Fruit fly (Drosophila melanogaster): ENCODE data around the gene lobo.
A peak's percentile ranks its signal among the peaks of the same experiment; 100 is the strongest.

The lobo gene

DNA sequence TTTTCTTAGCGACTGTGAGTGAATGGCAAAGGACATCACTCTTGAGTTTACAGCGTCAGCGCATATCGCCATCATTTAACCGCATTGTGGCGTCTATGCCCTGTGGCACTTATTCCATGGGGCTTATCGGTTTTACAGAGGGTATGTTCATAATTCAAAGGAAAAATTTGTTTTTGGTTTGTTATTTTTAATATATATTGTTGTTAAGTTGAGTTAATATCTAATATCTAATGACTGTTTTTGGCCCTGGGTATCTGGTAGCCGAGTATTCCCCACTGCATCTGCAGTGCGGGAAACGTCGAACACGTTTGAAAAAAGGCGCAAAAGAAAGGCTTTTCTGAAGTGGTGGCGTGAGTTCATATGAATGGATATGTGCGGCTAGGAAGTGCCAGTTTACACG lies 15.1 kb downstream of the lobo start (continued):
- TF ChIP-seq CG6854 (GFP tag; optimal IDR thresholded peaks at IDR 0.05) = no peak
- peak; percentile 88 for TF ChIP-seq CG31627 (GFP tag; optimal IDR thresholded peaks at IDR 0.05)
- peak; percentile 48 to 67 for TF ChIP-seq salr (GFP tag; optimal IDR thresholded peaks at IDR 0.05)
- TF ChIP-seq Gug (GFP tag; IDR thresholded peaks at IDR 0.05) = no peak
- peak; percentile 39 for TF ChIP-seq CG11762 (GFP tag; optimal IDR thresholded peaks at IDR 0.05; ENCODE audit: insufficient read depth)
- TF ChIP-seq CG10631 (GFP tag; optimal IDR thresholded peaks at IDR 0.05) = peak; percentile 70
- TF ChIP-seq CG34406 (GFP tag; optimal IDR thresholded peaks at IDR 0.05) = peak; percentile 84
- peak; percentile 74 for TF ChIP-seq cyc (GFP tag; optimal IDR thresholded peaks at IDR 0.05)
- TF ChIP-seq CG32006 (GFP tag; optimal IDR thresholded peaks at IDR 0.05) = peak; percentile 68
- peak; percentile 74 for TF ChIP-seq CG1621 (tag; optimal IDR thresholded peaks at IDR 0.05)
- TF ChIP-seq CG3919 (GFP tag; optimal IDR thresholded peaks at IDR 0.05) = peak; percentile 74
- TF ChIP-seq eg (GFP tag; IDR thresholded peaks at IDR 0.05) = peak; percentile 50
- peak; percentile 85 for TF ChIP-seq Sox102F (GFP tag; optimal IDR thresholded peaks at IDR 0.05)
- peak; percentile 58 for TF ChIP-seq CG11902 (GFP tag; optimal IDR thresholded peaks at IDR 0.05)
- TF ChIP-seq CG10669 (GFP tag; optimal IDR thresholded peaks at IDR 0.05) = peak; percentile 79
- TF ChIP-seq spab (GFP tag; optimal IDR thresholded peaks at IDR 0.05) = peak; percentile 72
- peak; percentile 56 for TF ChIP-seq Hr4 (GFP tag; optimal IDR thresholded peaks at IDR 0.05)

DNA sequence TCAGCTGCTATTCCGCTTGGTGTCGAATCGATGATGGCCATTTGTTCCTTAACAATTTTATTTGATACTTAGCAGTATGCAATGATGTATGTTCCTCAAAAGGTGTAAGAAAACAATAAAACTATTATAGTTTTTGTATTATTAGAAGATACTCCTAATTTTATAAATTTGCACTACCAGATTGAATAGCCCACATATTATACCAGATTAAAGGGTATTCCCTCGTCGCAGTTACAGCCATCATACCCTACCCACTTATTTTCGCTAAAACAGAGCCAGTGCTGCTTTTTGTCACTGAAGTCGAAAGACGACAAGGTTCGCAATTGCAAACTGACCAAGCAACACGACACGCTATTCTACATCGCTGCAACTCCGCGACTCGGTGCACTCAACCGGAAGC lies 16.1 kb downstream of the lobo start:
- peak; percentile 12 for TF ChIP-seq svp (GFP tag)
- TF ChIP-seq Blimp-1 (GFP tag; optimal IDR thresholded peaks at IDR 0.05) = no peak
- peak; percentile 72 for TF ChIP-seq Eip78C (GFP tag)

DNA sequence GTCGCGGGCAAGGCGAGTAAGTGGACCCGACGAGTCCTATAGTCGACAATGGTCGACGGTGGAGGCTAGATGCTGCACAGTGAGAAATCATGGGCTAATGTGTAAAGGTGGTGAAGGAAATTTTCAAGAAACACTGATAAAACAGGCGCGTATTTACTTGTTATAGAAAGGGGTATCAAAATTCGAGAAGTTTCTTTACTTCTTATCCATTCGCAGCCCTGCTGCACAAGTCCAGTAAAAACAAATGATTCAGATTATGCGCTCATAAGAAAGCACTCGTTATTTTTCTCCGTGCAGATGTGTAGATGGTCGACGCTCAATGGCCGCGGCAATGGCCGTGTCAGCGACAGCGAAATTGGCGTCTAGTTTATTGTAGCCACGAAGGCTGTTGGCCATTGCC lies 17.1 kb downstream of the lobo start:
- TF ChIP-seq Eip78C (GFP tag) = peak; percentile 52
- TF ChIP-seq CG7368 (GFP tag; optimal IDR thresholded peaks at IDR 0.05) = no peak
- TF ChIP-seq Ets21C (GFP tag; optimal IDR thresholded peaks at IDR 0.05) = no peak
- no peak for TF ChIP-seq Ets96B (tag; optimal IDR thresholded peaks at IDR 0.05)
- TF ChIP-seq CG10631 (GFP tag; optimal IDR thresholded peaks at IDR 0.05) = peak; percentile 2
- TF ChIP-seq CG11902 (GFP tag; optimal IDR thresholded peaks at IDR 0.05) = no peak
- peak; percentile 12 for TF ChIP-seq CG31627 (GFP tag; optimal IDR thresholded peaks at IDR 0.05)
- TF ChIP-seq CG3919 (GFP tag; optimal IDR thresholded peaks at IDR 0.05) = peak; percentile 1

DNA sequence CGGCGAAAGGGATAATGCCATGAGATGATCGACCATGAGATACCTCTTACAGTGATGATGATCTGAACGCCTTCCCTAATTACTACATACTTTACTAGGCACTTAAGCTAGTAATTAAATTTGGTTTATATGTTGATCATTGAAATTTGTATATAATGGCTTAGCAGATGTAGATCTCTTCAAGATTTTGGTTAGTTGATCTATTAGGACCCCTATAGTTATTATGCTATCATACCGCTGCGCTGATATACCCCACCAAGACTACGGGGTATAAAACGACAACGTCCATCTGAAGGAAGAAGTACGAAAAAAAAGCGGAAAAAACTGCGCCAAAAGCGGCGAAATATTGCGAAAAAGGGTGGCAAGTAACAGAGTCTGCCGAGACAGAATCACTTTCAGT lies 19.3 kb downstream of the lobo start:
- 0 out of 3 replicates have a peak, but pooled peaks have one; percentile 20 for TF ChIP-seq CG8119 (GFP tag; IDR thresholded peaks at IDR 0.05)
- peak; percentile 47 for TF ChIP-seq OdsH (GFP tag; optimal IDR thresholded peaks at IDR 0.05)
- TF ChIP-seq Sox102F (GFP tag; optimal IDR thresholded peaks at IDR 0.05) = peak; percentile 49
- TF ChIP-seq CG34406 (GFP tag; optimal IDR thresholded peaks at IDR 0.05) = peak; percentile 31
- TF ChIP-seq CG11294 (GFP tag; IDR thresholded peaks at IDR 0.05) = no peak
- no peak for TF ChIP-seq Lpt (GFP tag; optimal IDR thresholded peaks at IDR 0.05)
- peak; percentile 73 for TF ChIP-seq lz (GFP tag; optimal IDR thresholded peaks at IDR 0.05)
- TF ChIP-seq CG11902 (GFP tag; optimal IDR thresholded peaks at IDR 0.05) = peak; percentile 48
- peak; percentile 61 for TF ChIP-seq CG3032 (tag; optimal IDR thresholded peaks at IDR 0.05)
- no peak for TF ChIP-seq fkh (GFP tag; optimal IDR thresholded peaks at IDR 0.05)
- TF ChIP-seq Sox15 (GFP tag; optimal IDR thresholded peaks at IDR 0.05) = peak; percentile 40
- no peak for TF ChIP-seq Hr38 (GFP tag; optimal IDR thresholded peaks at IDR 0.05)
- 0 out of 2 replicates have a peak, but pooled peaks have one; percentile 11 for TF ChIP-seq CG15336 (GFP tag; IDR thresholded peaks at IDR 0.05)
- no peak for TF ChIP-seq eg (GFP tag; IDR thresholded peaks at IDR 0.05)
- TF ChIP-seq CG10631 (GFP tag; optimal IDR thresholded peaks at IDR 0.05) = peak; percentile 50
- TF ChIP-seq cyc (GFP tag; optimal IDR thresholded peaks at IDR 0.05) = peak; percentile 70
- peak; percentile 33 for TF ChIP-seq CG1621 (tag; optimal IDR thresholded peaks at IDR 0.05)
- peak; percentile 68 for TF ChIP-seq Hr39 (GFP tag; optimal IDR thresholded peaks at IDR 0.05)
- no peak for TF ChIP-seq Eip93F (GFP tag; optimal IDR thresholded peaks at IDR 0.05)
- no peak for TF ChIP-seq CG6854 (GFP tag; optimal IDR thresholded peaks at IDR 0.05)
- peak; percentile 70 for TF ChIP-seq Met (GFP tag; optimal IDR thresholded peaks at IDR 0.05)
- peak; percentile 58 for TF ChIP-seq CG6792 (GFP tag; optimal IDR thresholded peaks at IDR 0.05)
- TF ChIP-seq Hr4 (GFP tag; optimal IDR thresholded peaks at IDR 0.05) = no peak
- TF ChIP-seq esn (GFP tag; optimal IDR thresholded peaks at IDR 0.05) = peak; percentile 76
- no peak for TF ChIP-seq fd85E (GFP tag; optimal IDR thresholded peaks at IDR 0.05)
- peak; percentile 73 for TF ChIP-seq CG6808 (GFP tag; optimal IDR thresholded peaks at IDR 0.05)
- TF ChIP-seq acj6 (GFP tag; optimal IDR thresholded peaks at IDR 0.05) = peak; percentile 59
- TF ChIP-seq Gug (GFP tag; IDR thresholded peaks at IDR 0.05) = no peak
- TF ChIP-seq CG32006 (GFP tag; optimal IDR thresholded peaks at IDR 0.05) = peak; percentile 18
- TF ChIP-seq Ets96B (tag; optimal IDR thresholded peaks at IDR 0.05) = peak; percentile 69
- peak; percentile 46 for TF ChIP-seq achi (GFP tag; optimal IDR thresholded peaks at IDR 0.05)
- TF ChIP-seq CG10669 (GFP tag; optimal IDR thresholded peaks at IDR 0.05) = peak; percentile 70
- TF ChIP-seq ss (GFP tag; optimal IDR thresholded peaks at IDR 0.05) = peak; percentile 26 to 55
- peak; percentile 58 for TF ChIP-seq CG9139 (GFP tag; optimal IDR thresholded peaks at IDR 0.05)
